Worm (Caenorhabditis elegans): ENCODE results near the gene ced-10.

DNA sequence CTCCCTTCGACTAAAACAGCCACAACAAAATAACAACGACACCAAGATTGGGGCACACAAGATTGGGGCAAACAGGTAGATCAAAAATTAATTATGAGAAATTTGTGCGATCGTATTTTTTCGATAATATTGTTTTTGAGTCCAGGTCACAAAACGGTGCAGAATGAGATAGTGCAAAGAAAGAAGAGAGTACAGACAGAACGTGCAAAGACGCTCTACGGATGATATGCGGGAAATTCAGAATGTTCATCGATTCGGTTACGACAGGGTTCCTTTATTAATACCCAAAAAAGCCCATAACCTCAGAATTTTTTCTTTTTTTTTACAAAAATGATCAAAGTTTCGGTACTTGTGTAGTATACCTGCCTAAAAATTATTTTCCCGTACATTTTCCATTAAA lies 29.9 kb upstream of the ced-10 start:
- TF ChIP-seq unc-39 (tag; optimal IDR thresholded peaks at IDR 0.05) (no peak), aly-2 (tag; optimal IDR thresholded peaks at IDR 0.05) (no peak), egl-27 (tag; optimal IDR thresholded peaks at IDR 0.05) (no peak), ceh-82 (tag; optimal IDR thresholded peaks at IDR 0.05) (no peak), nhr-6 (tag; optimal IDR thresholded peaks at IDR 0.05) (no peak), unc-62 (GFP tag; optimal IDR thresholded peaks at IDR 0.05) (no peak), lin-39 (tag; optimal IDR thresholded peaks at IDR 0.05) (no peak), nhr-237 (tag; optimal IDR thresholded peaks at IDR 0.05) (no peak), lin-11 (tag; optimal IDR thresholded peaks at IDR 0.05) (no peak), elt-1 (tag; optimal IDR thresholded peaks at IDR 0.05) (no peak)
